Fruit fly (Drosophila melanogaster): ENCODE data around the gene DZIP1.
A peak's percentile ranks its signal among the peaks of the same experiment; 100 is the strongest.

Gene DZIP1

dm6 chr3R:24550802-24551391 lies 35.8 kb downstream of the DZIP1 start:
- TF ChIP-seq N (GFP tag; optimal IDR thresholded peaks at IDR 0.05) = no peak
- no peak for TF ChIP-seq dmrt93B (GFP tag; optimal IDR thresholded peaks at IDR 0.05)
- TF ChIP-seq sv (GFP tag; optimal IDR thresholded peaks at IDR 0.05) = no peak
- no peak for TF ChIP-seq Rel (GFP tag; optimal IDR thresholded peaks at IDR 0.05)
- no peak for TF ChIP-seq Rel (tag; optimal IDR thresholded peaks at IDR 0.05)
- no peak for TF ChIP-seq pan (optimal IDR thresholded peaks at IDR 0.05)
- TF ChIP-seq woc (GFP tag; optimal IDR thresholded peaks at IDR 0.05) = no peak
- TF ChIP-seq HLH106 (tag; optimal IDR thresholded peaks at IDR 0.05) = no peak
- TF ChIP-seq Hr83 (GFP tag; optimal IDR thresholded peaks at IDR 0.05; ENCODE audit: poor library complexity, severe bottlenecking) = no peak
- no peak for TF ChIP-seq CrebA (GFP tag; optimal IDR thresholded peaks at IDR 0.05; ENCODE audit: borderline replicate concordance)
- TF ChIP-seq h (GFP tag; optimal IDR thresholded peaks at IDR 0.05) = no peak
- no peak for TF ChIP-seq lola (GFP tag; optimal IDR thresholded peaks at IDR 0.05)
- TF ChIP-seq Dif (GFP tag; optimal IDR thresholded peaks at IDR 0.05; ENCODE audit: partially characterized antibody) = no peak
- TF ChIP-seq Hnf4 (GFP tag; optimal IDR thresholded peaks at IDR 0.05) = no peak
- TF ChIP-seq sage (GFP tag; optimal IDR thresholded peaks at IDR 0.05) = no peak
- no peak for TF ChIP-seq Hr78 (GFP tag; optimal IDR thresholded peaks at IDR 0.05)
- TF ChIP-seq ey (GFP tag; optimal IDR thresholded peaks at IDR 0.05) = no peak

dm6 chr3R:24555150-24555549 lies 40.1 kb downstream of the DZIP1 start:
- TF ChIP-seq dmrt93B (GFP tag; optimal IDR thresholded peaks at IDR 0.05) (no peak), psq (GFP tag; optimal IDR thresholded peaks at IDR 0.05) (no peak)

dm6 chr3R:24555932-24556331 lies 40.9 kb downstream of the DZIP1 start:
- TF ChIP-seq Hr83 (GFP tag; optimal IDR thresholded peaks at IDR 0.05; ENCODE audit: poor library complexity, severe bottlenecking) (no peak), Jra (GFP tag; optimal IDR thresholded peaks at IDR 0.05) (no peak), Dif (GFP tag; optimal IDR thresholded peaks at IDR 0.05; ENCODE audit: partially characterized antibody) (no peak), Dfd (GFP tag; optimal IDR thresholded peaks at IDR 0.05) (no peak), foxo (GFP tag; optimal IDR thresholded peaks at IDR 0.05) (no peak), Abd-B (GFP tag; optimal IDR thresholded peaks at IDR 0.05) (no peak), usp (GFP tag; optimal IDR thresholded peaks at IDR 0.05) (no peak), sv (GFP tag; optimal IDR thresholded peaks at IDR 0.05) (no peak), dmrt93B (GFP tag; optimal IDR thresholded peaks at IDR 0.05) (no peak), fru (GFP tag; optimal IDR thresholded peaks at IDR 0.05) (no peak), lola (GFP tag; optimal IDR thresholded peaks at IDR 0.05) (no peak), woc (GFP tag; optimal IDR thresholded peaks at IDR 0.05) (no peak), tai (GFP tag; optimal IDR thresholded peaks at IDR 0.05) (no peak), CG32264 (GFP tag; optimal IDR thresholded peaks at IDR 0.05) (no peak), sage (GFP tag; optimal IDR thresholded peaks at IDR 0.05) (no peak)

dm6 chr3R:24556554-24556953 lies 41.5 kb downstream of the DZIP1 start:
- TF ChIP-seq rgr (GFP tag; optimal IDR thresholded peaks at IDR 0.05) = no peak
- no peak for TF ChIP-seq CG9705 (GFP tag; optimal IDR thresholded peaks at IDR 0.05)
- TF ChIP-seq Dfd (GFP tag; optimal IDR thresholded peaks at IDR 0.05) = no peak
- no peak for TF ChIP-seq dmrt93B (GFP tag; optimal IDR thresholded peaks at IDR 0.05)
- no peak for TF ChIP-seq br (GFP tag; optimal IDR thresholded peaks at IDR 0.05)
- no peak for TF ChIP-seq dsf (GFP tag; optimal IDR thresholded peaks at IDR 0.05; ENCODE audit: borderline replicate concordance)
- TF ChIP-seq jim (GFP tag; optimal IDR thresholded peaks at IDR 0.05) = no peak
- TF ChIP-seq Dif (GFP tag; optimal IDR thresholded peaks at IDR 0.05; ENCODE audit: partially characterized antibody) = no peak
- no peak for TF ChIP-seq sv (GFP tag; optimal IDR thresholded peaks at IDR 0.05)
- TF ChIP-seq h (GFP tag; optimal IDR thresholded peaks at IDR 0.05) = no peak
- TF ChIP-seq Abd-B (GFP tag; optimal IDR thresholded peaks at IDR 0.05) = no peak
- no peak for TF ChIP-seq CG32264 (GFP tag; optimal IDR thresholded peaks at IDR 0.05)
- TF ChIP-seq Myc (optimal IDR thresholded peaks at IDR 0.05) = no peak

dm6 chr3R:24557020-24557465 lies 42.0 kb downstream of the DZIP1 start:
- TF ChIP-seq Dif (GFP tag; optimal IDR thresholded peaks at IDR 0.05; ENCODE audit: partially characterized antibody) = no peak
- TF ChIP-seq tai (GFP tag; optimal IDR thresholded peaks at IDR 0.05) = peak; percentile 24
- no peak for TF ChIP-seq Sp1 (GFP tag; optimal IDR thresholded peaks at IDR 0.05)
- TF ChIP-seq usp (GFP tag; optimal IDR thresholded peaks at IDR 0.05) = no peak
- TF ChIP-seq Hnf4 (GFP tag; optimal IDR thresholded peaks at IDR 0.05) = peak; percentile 42
- peak; percentile 87 for TF ChIP-seq Myc (optimal IDR thresholded peaks at IDR 0.05)
- TF ChIP-seq woc (GFP tag; optimal IDR thresholded peaks at IDR 0.05) = no peak
- TF ChIP-seq sv (GFP tag; optimal IDR thresholded peaks at IDR 0.05) = peak; percentile 56
- peak; percentile 24 for TF ChIP-seq dmrt93B (GFP tag; optimal IDR thresholded peaks at IDR 0.05)
- peak; percentile 54 for TF ChIP-seq brk (GFP tag; optimal IDR thresholded peaks at IDR 0.05)
- TF ChIP-seq Rel (GFP tag; optimal IDR thresholded peaks at IDR 0.05) = no peak
- TF ChIP-seq Rel (tag; optimal IDR thresholded peaks at IDR 0.05) = peak; percentile 4
- no peak for TF ChIP-seq GATAd (GFP tag; optimal IDR thresholded peaks at IDR 0.05)
- TF ChIP-seq Dfd (GFP tag; optimal IDR thresholded peaks at IDR 0.05) = no peak
- peak; percentile 72 for TF ChIP-seq Hr83 (GFP tag; optimal IDR thresholded peaks at IDR 0.05; ENCODE audit: poor library complexity, severe bottlenecking)
- no peak for TF ChIP-seq foxo (GFP tag; optimal IDR thresholded peaks at IDR 0.05)
- no peak for TF ChIP-seq N (GFP tag; optimal IDR thresholded peaks at IDR 0.05)
- TF ChIP-seq Jra (GFP tag; optimal IDR thresholded peaks at IDR 0.05) = no peak
- TF ChIP-seq Mio (GFP tag; optimal IDR thresholded peaks at IDR 0.05) = no peak
- TF ChIP-seq rgr (GFP tag; optimal IDR thresholded peaks at IDR 0.05) = peak; percentile 74
- peak; percentile 45 for TF ChIP-seq HLH106 (tag; optimal IDR thresholded peaks at IDR 0.05)
- TF ChIP-seq Vsx2 (GFP tag; optimal IDR thresholded peaks at IDR 0.05; ENCODE audit: partially characterized antibody) = peak; percentile 3
- TF ChIP-seq br (GFP tag; optimal IDR thresholded peaks at IDR 0.05) = peak; percentile 54
- peak; percentile 61 for TF ChIP-seq ey (GFP tag; optimal IDR thresholded peaks at IDR 0.05)
- TF ChIP-seq psq (GFP tag; optimal IDR thresholded peaks at IDR 0.05) = peak; percentile 58
- peak; percentile 76 for TF ChIP-seq OdsH (GFP tag; optimal IDR thresholded peaks at IDR 0.05)
- peak; percentile 71 for TF ChIP-seq h (GFP tag; optimal IDR thresholded peaks at IDR 0.05)

All from whole organism, wandering third instar larva.